Fruit fly (Drosophila melanogaster): Measurements from ENCODE around the gene CG34279.
A peak's percentile ranks its signal among the peaks of the same experiment; 100 is the strongest.

The CG34279 gene

dm6 chr3R:17403618-17404017 is 530 bp upstream of the CG34279 start, which contains the start of gene CG34280:
Gene CG34280 (minus strand): TSS chr3R:17403718.
- TF ChIP-seq nau (GFP tag; optimal IDR thresholded peaks at IDR 0.05) = no peak
- TF ChIP-seq CG14860 (GFP tag; IDR thresholded peaks at IDR 0.05; ENCODE audit: partially characterized antibody) = no peak
- no peak for TF ChIP-seq vvl (GFP tag; IDR thresholded peaks at IDR 0.05)
- TF ChIP-seq hth (optimal IDR thresholded peaks at IDR 0.05) = no peak
- TF ChIP-seq Chrac-16 (GFP tag; optimal IDR thresholded peaks at IDR 0.05) = no peak
- no peak for TF ChIP-seq Ptx1 (GFP tag; IDR thresholded peaks at IDR 0.05)
- TF ChIP-seq Gsc (GFP tag; IDR thresholded peaks at IDR 0.05) = no peak

dm6 chr3R:17402434-17402833 is 654 bp downstream of the CG34279 start, which contains the start of gene Sur-8:
Gene Sur-8 (minus strand): TSS chr3R:17402515.
- TF ChIP-seq CG2202 (tag; optimal IDR thresholded peaks at IDR 0.05) (no peak), D19A (tag; optimal IDR thresholded peaks at IDR 0.05) (no peak), tll (GFP tag; optimal IDR thresholded peaks at IDR 0.05) (no peak), CG32532 (GFP tag; IDR thresholded peaks at IDR 0.05) (peak; percentile 95), CG2120 (GFP tag; optimal IDR thresholded peaks at IDR 0.05) (peak; percentile 64), CG15696 (tag; optimal IDR thresholded peaks at IDR 0.05) (peak; percentile 34), CG6854 (GFP tag; optimal IDR thresholded peaks at IDR 0.05) (peak; percentile 1), sisA (GFP tag; IDR thresholded peaks at IDR 0.05) (peak; percentile 76), CG12299 (tag; optimal IDR thresholded peaks at IDR 0.05) (no peak), Gsc (GFP tag; IDR thresholded peaks at IDR 0.05) (no peak), CG4282 (GFP tag; optimal IDR thresholded peaks at IDR 0.05) (no peak), jing (GFP tag; optimal IDR thresholded peaks at IDR 0.05) (no peak), nerfin-2 (GFP tag; IDR thresholded peaks at IDR 0.05; ENCODE audit: partially characterized antibody) (no peak), CG17359 (tag; optimal IDR thresholded peaks at IDR 0.05) (peak; percentile 53), lab (GFP tag; optimal IDR thresholded peaks at IDR 0.05) (peak; percentile 79), CG8359 (GFP tag; optimal IDR thresholded peaks at IDR 0.05; ENCODE audit: borderline replicate concordance) (peak; percentile 47), Sox102F (GFP tag; optimal IDR thresholded peaks at IDR 0.05) (peak; percentile 68), Six4 (GFP tag; optimal IDR thresholded peaks at IDR 0.05) (peak; percentile 41), CG1832 (GFP tag; optimal IDR thresholded peaks at IDR 0.05) (no peak), ranshi (GFP tag; IDR thresholded peaks at IDR 0.05) (0 out of 2 replicates have a peak, but pooled peaks have one; percentile 22), lola (GFP tag; optimal IDR thresholded peaks at IDR 0.05) (no peak), CG10543 (GFP tag; optimal IDR thresholded peaks at IDR 0.05) (peak; percentile 35), Nf-YB (GFP tag; optimal IDR thresholded peaks at IDR 0.05) (no peak), CG12155 (GFP tag; optimal IDR thresholded peaks at IDR 0.05) (peak; percentile 49), vfl (GFP tag; optimal IDR thresholded peaks at IDR 0.05) (no peak), Aef1 (GFP tag; IDR thresholded peaks at IDR 0.05) (peak; percentile 50; the same call in 1 of the 3 replicates), fd102C (GFP tag; optimal IDR thresholded peaks at IDR 0.05) (no peak), gcm (GFP tag; optimal IDR thresholded peaks at IDR 0.05) (no peak), luna (GFP tag; optimal IDR thresholded peaks at IDR 0.05) (peak; percentile 48), CG16813 (GFP tag; IDR thresholded peaks at IDR 0.05; ENCODE audit: partially characterized antibody) (no peak), Xbp1 (GFP tag; optimal IDR thresholded peaks at IDR 0.05) (peak; percentile 85), gce (GFP tag; IDR thresholded peaks at IDR 0.05) (0 out of 3 replicates have a peak, but pooled peaks have one; percentile 15), zen2 (GFP tag; IDR thresholded peaks at IDR 0.05; ENCODE audit: partially characterized antibody) (0 out of 3 replicates have a peak, but pooled peaks have one; percentile 33), CG5180 (GFP tag; optimal IDR thresholded peaks at IDR 0.05) (no peak), CG10147 (GFP tag; optimal IDR thresholded peaks at IDR 0.05) (no peak), dmrt99B (tag; optimal IDR thresholded peaks at IDR 0.05) (peak; percentile 55), CG10274 (GFP tag; optimal IDR thresholded peaks at IDR 0.05) (peak; percentile 45), crol (GFP tag; IDR thresholded peaks at IDR 0.05) (no peak), Atf-2 (GFP tag; optimal IDR thresholded peaks at IDR 0.05) (peak; percentile 65), pnt (GFP tag; optimal IDR thresholded peaks at IDR 0.05) (peak; percentile 65), jumu (GFP tag; optimal IDR thresholded peaks at IDR 0.05) (peak; percentile 27), Fer1 (GFP tag; optimal IDR thresholded peaks at IDR 0.05) (no peak)

Measured in whole organism, embryonic.